Worm (Caenorhabditis elegans) whole organism, L1 larva: Measurements from ENCODE around the gene R01B10.3.
A peak's percentile ranks its signal among the peaks of the same experiment; 100 is the strongest.
"Not testable (repeated sequence)": the region's sequence is repeated elsewhere in the genome, so short reads cannot be mapped to it uniquely, and the experiment has no call there.

Experiments used
- C04F5.9 ChIP-seq: sonication (generic microtip); optimal IDR thresholded peaks from 2 replicates; lab custom pipeline; 2016; ENCODE audit warnings: missing genetic modification characterization, missing compliant biosample characterization
- aha-1 ChIP-seq: fragments of 150-350 bp; optimal IDR thresholded peaks from 2 replicates; lab custom pipeline; 2014; ENCODE audit warnings: missing biosample characterization, missing genetic modification characterization
- alr-1 ChIP-seq: fragments of 200-800 bp; sonication (Bioruptor generic); optimal IDR thresholded peaks from 2 replicates; lab custom pipeline; 2018; ENCODE audit warnings: borderline replicate concordance, mild to moderate bottlenecking, missing genetic modification characterization, missing compliant biosample characterization
- aly-2 ChIP-seq: fragments of 150-350 bp; optimal IDR thresholded peaks from 2 replicates; lab custom pipeline; 2014; ENCODE audit warnings: missing biosample characterization, missing genetic modification characterization
- ceh-82 ChIP-seq, 3 experiments: fragments of 150-350 bp in 1 of 3; sonication (generic microtip) in 2 of 3; optimal IDR thresholded peaks; 2 replicates each; lab custom pipeline; 2014 to 2017; ENCODE audit warnings: missing biosample characterization in 3 of 3, missing genetic modification characterization in 3 of 3
- ceh-90 ChIP-seq: sonication (generic microtip); optimal IDR thresholded peaks from 2 replicates; lab custom pipeline; 2016; ENCODE audit warnings: missing genetic modification characterization, missing compliant biosample characterization
- ces-1 ChIP-seq: fragments of 150-350 bp; optimal IDR thresholded peaks from 2 replicates; lab custom pipeline; 2014; ENCODE audit warnings: missing biosample characterization, missing genetic modification reagents, missing genetic modification characterization
- efl-1 ChIP-seq, 4 experiments: fragments of 150-350 bp; optimal IDR thresholded peaks in 3 of 4; peaks in 1 of 4; 1 replicate in 1 of 4; 2 replicates in 3 of 4; lab custom pipeline; 2014; ENCODE audit warnings: missing biosample characterization in 2 of 4, missing genetic modification characterization in 2 of 4, missing genetic modification reagents in 2 of 4
- efl-3 ChIP-seq: fragments of 200-800 bp; sonication (Bioruptor generic); optimal IDR thresholded peaks from 2 replicates; lab custom pipeline; 2018; ENCODE audit warnings: mild to moderate bottlenecking, missing genetic modification characterization, missing compliant biosample characterization
- egl-13 ChIP-seq: sonication (generic microtip); optimal IDR thresholded peaks from 2 replicates; lab custom pipeline; 2016; ENCODE audit warnings: missing genotype, missing genetic modification reagents, missing genetic modification characterization, missing compliant biosample characterization
- egl-27 ChIP-seq, 2 experiments: fragments of 150-350 bp in 1 of 2; sonication (generic microtip); optimal IDR thresholded peaks; 3 replicates each; lab custom pipeline; 2017 to 2018; ENCODE audit warnings: missing biosample characterization in 2 of 2, missing genetic modification characterization in 2 of 2, missing genetic modification reagents in 2 of 2
- fkh-10 ChIP-seq: sonication (generic microtip); optimal IDR thresholded peaks from 2 replicates; lab custom pipeline; 2017; ENCODE audit warnings: missing biosample characterization, missing genetic modification reagents, missing genetic modification characterization
- fkh-8 ChIP-seq: sonication (generic microtip); optimal IDR thresholded peaks from 2 replicates; lab custom pipeline; 2016; ENCODE audit warnings: mild to moderate bottlenecking, missing genetic modification characterization, missing compliant biosample characterization
- grh-1 ChIP-seq: fragments of 200-800 bp; sonication (Bioruptor generic); IDR thresholded peaks from 2 replicates; pipeline ENCODE4 v1.3.6; 2022; ENCODE audit warnings: missing genetic modification reagents, missing genetic modification characterization, missing compliant biosample characterization
- hpl-2 ChIP-seq: fragments of 150-350 bp; optimal IDR thresholded peaks from 2 replicates; lab custom pipeline; 2014; ENCODE audit warnings: missing biosample characterization, missing genetic modification reagents, missing genetic modification characterization
- isw-1 ChIP-seq: fragments of 200-800 bp; sonication (Bioruptor generic); IDR thresholded peaks from 2 replicates; pipeline ENCODE4 v1.3.6; 2022; ENCODE audit warnings: missing genetic modification characterization, missing compliant biosample characterization
- lin-14 ChIP-seq: fragments of 200-800 bp; sonication (Bioruptor generic); optimal IDR thresholded peaks from 2 replicates; lab custom pipeline; 2018; ENCODE audit warnings: mild to moderate bottlenecking, missing genetic modification characterization, moderate library complexity, missing compliant biosample characterization
- lin-15B ChIP-seq: fragments of 150-350 bp; sonication (generic microtip); optimal IDR thresholded peaks from 3 replicates; lab custom pipeline; 2014; ENCODE audit warnings: missing biosample characterization, missing genetic modification characterization
- lin-35 ChIP-seq, 2 experiments: fragments of 150-350 bp; optimal IDR thresholded peaks; 2 replicates each; lab custom pipeline; 2014; ENCODE audit warnings: missing biosample characterization in 2 of 2, missing genetic modification characterization in 2 of 2, missing genetic modification reagents in 2 of 2
- lin-39 ChIP-seq: fragments of 150-350 bp; optimal IDR thresholded peaks from 2 replicates; lab custom pipeline; 2014; ENCODE audit warnings: missing biosample characterization, missing genetic modification reagents, missing genetic modification characterization
- lsy-2 ChIP-seq, 2 experiments: fragments of 150-350 bp; optimal IDR thresholded peaks; 2 replicates each; lab custom pipeline; 2014; ENCODE audit warnings: missing biosample characterization in 2 of 2, missing genetic modification characterization in 2 of 2
- mab-9 ChIP-seq: fragments of 200-800 bp; sonication (Bioruptor generic); IDR thresholded peaks from 2 replicates; pipeline ENCODE4 v1.3.6; 2022; ENCODE audit warnings: missing genetic modification reagents, missing genetic modification characterization, missing compliant biosample characterization
- nhr-11 ChIP-seq: fragments of 150-350 bp; optimal IDR thresholded peaks from 2 replicates; lab custom pipeline; 2014; ENCODE audit warnings: missing biosample characterization, missing genetic modification characterization
- nhr-12 ChIP-seq: sonication (generic microtip); optimal IDR thresholded peaks from 2 replicates; lab custom pipeline; 2017; ENCODE audit warnings: missing biosample characterization, missing genetic modification characterization
- nhr-19 ChIP-seq: fragments of 200-800 bp; sonication (Bioruptor generic); conservative IDR thresholded peaks from 2 replicates; pipeline ENCODE4 v1.3.6; 2022; ENCODE audit warnings: missing genetic modification characterization, missing compliant biosample characterization
- nhr-20 ChIP-seq: sonication (generic microtip); optimal IDR thresholded peaks from 2 replicates; lab custom pipeline; 2016; ENCODE audit warnings: mild to moderate bottlenecking, missing genetic modification characterization, missing compliant biosample characterization
- nhr-237 ChIP-seq: fragments of 150-350 bp; optimal IDR thresholded peaks from 2 replicates; lab custom pipeline; 2014; ENCODE audit warnings: missing biosample characterization, missing genetic modification characterization
- nhr-71 ChIP-seq: sonication (generic microtip); optimal IDR thresholded peaks from 2 replicates; lab custom pipeline; 2016; ENCODE audit warnings: mild to moderate bottlenecking, missing genetic modification characterization, moderate library complexity, missing compliant biosample characterization
- nhr-76 ChIP-seq: sonication (generic microtip); optimal IDR thresholded peaks from 2 replicates; lab custom pipeline; 2017; ENCODE audit warnings: missing biosample characterization, missing genetic modification characterization
- nhr-77 ChIP-seq: fragments of 150-350 bp; optimal IDR thresholded peaks from 2 replicates; lab custom pipeline; 2014; ENCODE audit warnings: missing biosample characterization, missing genetic modification characterization
- pag-3 ChIP-seq: sonication (generic microtip); optimal IDR thresholded peaks from 2 replicates; lab custom pipeline; 2017; ENCODE audit warnings: missing genetic modification characterization, mild to moderate bottlenecking, missing compliant biosample characterization, antibody characterized with exemption, borderline replicate concordance; ENCODE audit not compliant: insufficient read depth
- pax-3 ChIP-seq: fragments of 200-800 bp; sonication (Bioruptor generic); optimal IDR thresholded peaks from 2 replicates; lab custom pipeline; 2018; ENCODE audit warnings: mild to moderate bottlenecking, missing genetic modification characterization, moderate library complexity, missing compliant biosample characterization
- pqm-1 ChIP-seq: sonication (generic microtip); optimal IDR thresholded peaks from 3 replicates; lab custom pipeline; 2017; ENCODE audit warnings: missing biosample characterization, missing genetic modification characterization
- sox-4 ChIP-seq: sonication (generic microtip); optimal IDR thresholded peaks from 2 replicates; lab custom pipeline; 2016; ENCODE audit warnings: missing genetic modification characterization, missing compliant biosample characterization
- tbx-2 ChIP-seq: sonication (generic microtip); optimal IDR thresholded peaks from 2 replicates; lab custom pipeline; 2016; ENCODE audit warnings: missing genetic modification characterization, missing compliant biosample characterization
- tlp-1 ChIP-seq: fragments of 150-350 bp; optimal IDR thresholded peaks from 2 replicates; lab custom pipeline; 2014; ENCODE audit warnings: missing biosample characterization, missing genetic modification characterization
- unc-130 ChIP-seq: fragments of 150-350 bp; optimal IDR thresholded peaks from 2 replicates; lab custom pipeline; 2017; ENCODE audit warnings: missing biosample characterization, missing genetic modification characterization, inconsistent platforms
- unc-30 ChIP-seq: sonication (generic microtip); optimal IDR thresholded peaks from 2 replicates; lab custom pipeline; 2017; ENCODE audit warnings: missing biosample characterization, missing genetic modification characterization
- unc-86 ChIP-seq: sonication (generic microtip); optimal IDR thresholded peaks from 2 replicates; lab custom pipeline; 2016; ENCODE audit warnings: missing genetic modification characterization, missing compliant biosample characterization
- unc-98 ChIP-seq: fragments of 200-800 bp; sonication (Bioruptor generic); IDR thresholded peaks from 2 replicates; pipeline ENCODE4 v1.3.6; 2022; ENCODE audit warnings: missing genetic modification characterization, missing compliant biosample characterization
- vab-15 ChIP-seq: sonication (generic microtip); optimal IDR thresholded peaks from 2 replicates; lab custom pipeline; 2017; ENCODE audit warnings: missing genotype, mild to moderate bottlenecking, missing genetic modification characterization, missing compliant biosample characterization
- xbp-1 ChIP-seq: sonication (generic microtip); optimal IDR thresholded peaks from 2 replicates; lab custom pipeline; 2016; ENCODE audit warnings: missing genetic modification characterization, missing compliant biosample characterization
- zag-1 ChIP-seq: fragments of 150-350 bp; optimal IDR thresholded peaks from 2 replicates; lab custom pipeline; 2014; ENCODE audit warnings: missing biosample characterization, missing genetic modification characterization
- ztf-4 ChIP-seq: fragments of 150-350 bp; optimal IDR thresholded peaks from 2 replicates; lab custom pipeline; 2014; ENCODE audit warnings: missing biosample characterization, missing genetic modification characterization

Gene R01B10.3

ce11 chrV:6038405-6039151, 6.4 kb downstream of the R01B10.3 start, which contains the start of gene F29G9.1:
Gene F29G9.1 (plus strand): TSS chrV:6039101.
- TF ChIP-seq nhr-77; lin-15B (tag; lab: Kevin White, UChicago); vab-15 (tag; lab: Kevin White, UChicago): not testable (repeated sequence)

- TF ChIP-seq alr-1 (no peak), pag-3 (tag; lab: Kevin White, UChicago) (no peak), ceh-82 (tag; optimal IDR thresholded peaks at IDR 0.05; lab: Kevin White, UChicago) (no peak), tlp-1 (tag; lab: Kevin White, UChicago) (no peak), mab-9 (GFP tag; lab: Robert Waterston, UW) (no peak), lin-35 (GFP tag; optimal IDR thresholded peaks at IDR 0.05; lab: Kevin White, UChicago) (no peak), unc-130 (tag; lab: Kevin White, UChicago) (no peak)
Observed at ce11 chrV:6036547-6036946, 8.4 kb downstream of the R01B10.3 start.

- TF ChIP-seq lsy-2 (tag; optimal IDR thresholded peaks at IDR 0.05; lab: Kevin White, UChicago) (no peak), nhr-12 (tag; lab: Kevin White, UChicago) (no peak), fkh-8 (tag; lab: Kevin White, UChicago) (no peak), nhr-11 (tag; lab: Kevin White, UChicago) (no peak), nhr-19 (GFP tag; lab: Robert Waterston, UW) (no peak), efl-3 (GFP tag; lab: Kevin White, UChicago) (no peak), ceh-90 (tag; lab: Kevin White, UChicago) (no peak), ztf-4 (no peak), nhr-237 (tag; lab: Kevin White, UChicago) (no peak), lin-39 (tag; lab: Kevin White, UChicago) (no peak), nhr-77 (no peak), xbp-1 (tag; lab: Kevin White, UChicago) (no peak)
- TF ChIP-seq, all 84 proteins: peak for 0
Observed at ce11 chrV:6034714-6035113, 10.2 kb downstream of the R01B10.3 start, which contains the start of gene dhs-17. Gene dhs-17 (minus strand): TSS chrV:6034814.

ce11 chrV:6033512-6033911, 11.4 kb downstream of the R01B10.3 start:
- TF ChIP-seq vab-15 (tag; lab: Kevin White, UChicago) (no peak), nhr-71 (tag; lab: Kevin White, UChicago) (peak; percentile 40), fkh-10 (GFP tag; lab: Kevin White, UChicago) (peak; percentile 26), unc-98 (GFP tag; lab: Robert Waterston, UW) (no peak), tlp-1 (tag; lab: Kevin White, UChicago) (no peak), nhr-76 (tag; lab: Kevin White, UChicago) (no peak), ztf-4 (no peak), ces-1 (GFP tag; lab: Kevin White, UChicago) (no peak), pqm-1 (no peak), egl-13 (no peak), efl-3 (GFP tag; lab: Kevin White, UChicago) (no peak), aly-2 (tag; lab: Kevin White, UChicago) (no peak), unc-30 (tag; lab: Kevin White, UChicago) (no peak), nhr-19 (GFP tag; lab: Robert Waterston, UW) (0 out of 2 replicates have a peak, but pooled peaks have one; percentile 5), nhr-20 (tag; lab: Kevin White, UChicago) (no peak), ceh-82 (tag; optimal IDR thresholded peaks at IDR 0.05; lab: Kevin White, UChicago) (no peak), pax-3 (tag; lab: Kevin White, UChicago) (no peak), mab-9 (GFP tag; lab: Robert Waterston, UW) (no peak), lsy-2 (tag; optimal IDR thresholded peaks at IDR 0.05; lab: Kevin White, UChicago) (peak in 1 of 2 experiments; percentile 47), aha-1 (no peak), C04F5.9 (tag; lab: Kevin White, UChicago) (no peak), efl-1 (optimal IDR thresholded peaks at IDR 0.05; lab: Kevin White, UChicago) (peak in 1 of 2 experiments; percentile 16), efl-1 (GFP tag; optimal IDR thresholded peaks at IDR 0.05 in 1 of 2; lab: Kevin White, UChicago) (no peak), grh-1 (GFP tag; lab: Robert Waterston, UW) (no peak), xbp-1 (tag; lab: Kevin White, UChicago) (peak; percentile 12), hpl-2 (GFP tag; lab: Kevin White, UChicago) (no peak), lin-14 (GFP tag; lab: Kevin White, UChicago) (peak; percentile 91), zag-1 (tag; lab: Kevin White, UChicago) (no peak), egl-27 (tag; optimal IDR thresholded peaks at IDR 0.05; lab: Kevin White, UChicago) (no peak), sox-4 (no peak), unc-86 (tag; lab: Kevin White, UChicago) (no peak), tbx-2 (tag; lab: Kevin White, UChicago) (peak; percentile 11), isw-1 (GFP tag; lab: Robert Waterston, UW) (no peak)
